Worm (Caenorhabditis elegans) whole organism, L4 larva: ENCODE measurements around the gene ZC13.1.
A peak's percentile ranks its signal among the peaks of the same experiment; 100 is the strongest.

Experiments
- D1046.2 ChIP-seq: fragments of 200-800 bp; sonication (Bioruptor generic); IDR thresholded peaks from 2 replicates; pipeline ENCODE4 v1.3.6; 2022; ENCODE audit warnings: missing genetic modification characterization, missing compliant biosample characterization
- F44E2.7 ChIP-seq: fragments of 200-800 bp; sonication (Bioruptor generic); IDR thresholded peaks from 2 replicates; pipeline ENCODE4 v2.1.2; 2022; ENCODE audit warnings: missing genetic modification characterization, missing compliant biosample characterization
- T20F7.1 ChIP-seq: fragments of 200-800 bp; sonication (Bioruptor generic); optimal IDR thresholded peaks from 2 replicates; lab custom pipeline; 2018; ENCODE audit warnings: mild to moderate bottlenecking, missing genetic modification characterization, missing compliant biosample characterization
- Y48G9A.11 ChIP-seq: fragments of 200-800 bp; sonication (Bioruptor generic); IDR thresholded peaks from 2 replicates; pipeline ENCODE4 v1.3.6; 2022; ENCODE audit warnings: missing genetic modification reagents, missing genetic modification characterization, missing compliant biosample characterization
- aha-1 ChIP-seq: fragments of 150-350 bp; peaks from one replicate; lab custom pipeline; 2014; ENCODE audit warnings: missing biosample characterization, missing genetic modification characterization
- aly-2 ChIP-seq: sonication (generic microtip); optimal IDR thresholded peaks from 2 replicates; lab custom pipeline; 2018; ENCODE audit warnings: missing biosample characterization, missing genetic modification characterization
- arid-1 ChIP-seq: fragments of 200-800 bp; sonication (Bioruptor generic); conservative IDR thresholded peaks from 2 replicates; pipeline ENCODE4 v1.3.6; 2022; ENCODE audit warnings: missing genetic modification reagents, missing genetic modification characterization, missing compliant biosample characterization
- cey-2 ChIP-seq: sonication (generic microtip); optimal IDR thresholded peaks from 3 replicates; lab custom pipeline; 2017; ENCODE audit warnings: missing genetic modification characterization, mild to moderate bottlenecking, missing compliant biosample characterization, antibody characterized with exemption, borderline replicate concordance; ENCODE audit not compliant: insufficient read depth
- dmd-6 ChIP-seq: fragments of 200-800 bp; sonication (Bioruptor generic); IDR thresholded peaks from 2 replicates; pipeline ENCODE4 v1.3.6; 2022; ENCODE audit warnings: missing genetic modification reagents, missing genetic modification characterization, missing compliant biosample characterization
- duxl-1 ChIP-seq: sonication (generic microtip); optimal IDR thresholded peaks from 2 replicates; lab custom pipeline; 2016; ENCODE audit warnings: mild to moderate bottlenecking, missing genetic modification characterization, moderate library complexity, missing compliant biosample characterization; ENCODE audit not compliant: poor library complexity
- dve-1 ChIP-seq: sonication (generic microtip); optimal IDR thresholded peaks from 2 replicates; lab custom pipeline; 2017; ENCODE audit warnings: antibody characterized with exemption, mild to moderate bottlenecking, missing genetic modification characterization, missing compliant biosample characterization; ENCODE audit not compliant: insufficient read depth
- lir-3 ChIP-seq: sonication (generic microtip); optimal IDR thresholded peaks from 2 replicates; lab custom pipeline; 2016; ENCODE audit warnings: mild to moderate bottlenecking, missing genetic modification characterization, missing compliant biosample characterization
- mdt-29 ChIP-seq: fragments of 200-800 bp; sonication (Bioruptor generic); IDR thresholded peaks from 2 replicates; pipeline ENCODE4 v1.3.6; 2022; ENCODE audit warnings: missing genetic modification reagents, missing genetic modification characterization, missing compliant biosample characterization
- nhr-28 ChIP-seq: fragments of 150-350 bp; optimal IDR thresholded peaks from 2 replicates; lab custom pipeline; 2014; ENCODE audit warnings: missing biosample characterization, missing genetic modification characterization
- spr-3 ChIP-seq: fragments of 200-800 bp; sonication (Bioruptor generic); optimal IDR thresholded peaks from 2 replicates; lab custom pipeline; 2018; ENCODE audit warnings: mild to moderate bottlenecking, missing genetic modification characterization, missing compliant biosample characterization
- unc-62 ChIP-seq, 3 experiments: fragments of 150-350 bp in 1 of 3; sonication (generic microtip); optimal IDR thresholded peaks in 2 of 3; peaks in 1 of 3; 1 replicate in 1 of 3; 2 replicates in 2 of 3; lab custom pipeline; 2014 to 2017; ENCODE audit warnings: missing biosample characterization in 3 of 3, missing genetic modification characterization in 3 of 3, missing genetic modification reagents in 3 of 3, missing genotype in 1 of 3

The ZC13.1 gene

DNA sequence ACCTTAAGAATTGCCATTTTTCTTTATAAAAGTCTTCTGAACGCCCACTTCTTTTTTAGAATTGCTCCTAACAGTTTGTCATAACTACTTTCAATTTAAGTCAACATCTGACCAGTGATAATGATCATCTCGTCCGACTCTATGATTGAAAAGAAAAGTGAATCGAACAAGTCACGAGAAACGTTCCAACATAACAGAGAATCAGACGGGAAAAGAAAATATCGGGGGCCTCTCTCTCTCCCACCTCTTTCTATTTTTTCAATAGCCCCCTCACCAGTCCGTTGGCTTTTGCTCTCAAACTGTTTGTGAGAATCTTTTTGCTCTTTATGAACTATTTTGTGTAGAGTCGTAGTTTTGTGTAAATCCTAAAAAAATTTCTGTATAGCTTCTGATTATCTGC, 50.6 kb downstream of the ZC13.1 start (continued):
- no peak for TF ChIP-seq lir-3 (tag; lab: Kevin White, UChicago)
- TF ChIP-seq nhr-28 (tag; lab: Kevin White, UChicago), result peak; percentile 17
- no peak for TF ChIP-seq aly-2 (tag; lab: Kevin White, UChicago)
- no peak for TF ChIP-seq D1046.2 (GFP tag; lab: Robert Waterston, UW)
- TF ChIP-seq mdt-29 (GFP tag; lab: Robert Waterston, UW), result no peak
- TF ChIP-seq unc-62 (GFP tag; optimal IDR thresholded peaks at IDR 0.05 in 1 of 2; lab: Kevin White, UChicago), result no peak
- TF ChIP-seq unc-62 (tag; optimal IDR thresholded peaks at IDR 0.05; lab: Kevin White, UChicago), result no peak
- TF ChIP-seq cey-2 (tag; lab: Kevin White, UChicago), result no peak
- no peak for TF ChIP-seq aha-1 (tag; lab: Kevin White, UChicago)
- TF ChIP-seq F44E2.7 (GFP tag; lab: Robert Waterston, UW), result no peak
- no peak for TF ChIP-seq T20F7.1
- no peak for TF ChIP-seq spr-3 (GFP tag; lab: Kevin White, UChicago)
- no peak for TF ChIP-seq arid-1
- TF ChIP-seq Y48G9A.11, result no peak
- peak; percentile 12 for TF ChIP-seq dve-1 (tag; lab: Kevin White, UChicago)
- TF ChIP-seq dmd-6 (GFP tag; lab: Robert Waterston, UW), result no peak
- no peak for TF ChIP-seq duxl-1 (tag; lab: Kevin White, UChicago)
